Worm (Caenorhabditis elegans) whole organism, L4/young adult: ENCODE measurements around the gene C24H10.3.

ENCODE experiments used
- dao-5 ChIP-seq: sonication (generic microtip); optimal IDR thresholded peaks from 2 replicates; lab custom pipeline; 2016; ENCODE audit warnings: missing genotype, missing genetic modification characterization, moderate library complexity, missing compliant biosample characterization
- him-1 ChIP-seq: sonication (generic microtip); optimal IDR thresholded peaks from 2 replicates; lab custom pipeline; 2016; ENCODE audit warnings: missing genotype, missing genetic modification reagents, missing genetic modification characterization, missing compliant biosample characterization

DNA sequence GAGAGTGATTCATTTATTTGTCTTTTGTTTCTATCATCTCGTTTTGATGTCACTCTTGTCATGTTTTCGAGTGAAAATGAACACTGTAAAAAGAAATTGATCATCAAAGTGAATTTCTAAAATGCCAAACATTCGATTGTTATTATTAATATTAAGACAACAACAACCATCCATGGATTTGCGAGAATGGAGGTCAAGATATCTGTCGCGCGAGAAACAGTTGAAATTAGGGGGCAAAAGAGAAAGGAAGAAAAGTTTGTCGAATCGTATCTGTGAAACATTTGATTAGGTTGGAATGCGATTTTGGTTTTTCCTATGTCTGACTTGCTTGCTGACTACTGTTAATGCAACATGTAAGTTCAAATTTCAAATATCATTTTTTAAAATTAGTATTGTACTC lies 39.9 kb upstream of the C24H10.3 start, which contains the start of gene ZC449.2:
- TF ChIP-seq dao-5, result no peak
- TF ChIP-seq him-1, result no peak
